Fruit fly (Drosophila melanogaster): ENCODE measurements around the gene shams.

The shams gene

dm6 chr3R:25074558-25074964, at the start of gene shams, which contains the start of gene CG11920:
TSS of gene shams (minus strand) at chr3R:25074607.
TSS of gene CG11920 (plus strand) at chr3R:25074877.
- TF ChIP-seq cic (GFP tag; optimal IDR thresholded peaks at IDR 0.05) (no peak), CG14711 (tag; optimal IDR thresholded peaks at IDR 0.05) (peak; percentile 59), pad (GFP tag; optimal IDR thresholded peaks at IDR 0.05) (no peak), CG5204 (GFP tag; optimal IDR thresholded peaks at IDR 0.05) (no peak), cnc (optimal IDR thresholded peaks at IDR 0.05) (no peak), tj (GFP tag; optimal IDR thresholded peaks at IDR 0.05) (no peak), CG7101 (tag; optimal IDR thresholded peaks at IDR 0.05) (peak; percentile 59), toe (GFP tag; optimal IDR thresholded peaks at IDR 0.05) (peak; percentile 30), ovo (GFP tag; optimal IDR thresholded peaks at IDR 0.05) (no peak), Mnt (GFP tag; optimal IDR thresholded peaks at IDR 0.05) (peak; percentile 96), CG7045 (GFP tag; optimal IDR thresholded peaks at IDR 0.05) (no peak), kay (GFP tag; ENCODE audit: borderline replicate concordance) (no peak), Clk (GFP tag; optimal IDR thresholded peaks at IDR 0.05) (no peak), Hr96 (GFP tag; optimal IDR thresholded peaks at IDR 0.05) (no peak), CG11617 (GFP tag; optimal IDR thresholded peaks at IDR 0.05) (peak; percentile 12), CG1620 (GFP tag; optimal IDR thresholded peaks at IDR 0.05) (no peak), CG12768 (GFP tag; optimal IDR thresholded peaks at IDR 0.05) (peak; percentile 9)

dm6 chr3R:25123262-25123661, 48.9 kb upstream of the shams start, which contains the start of gene vig2:
TSS of gene vig2 (plus strand) at chr3R:25123373.
- peak; percentile 48 for TF ChIP-seq Hr96 (GFP tag; optimal IDR thresholded peaks at IDR 0.05)
- peak; percentile 47 for TF ChIP-seq CG7101 (tag; optimal IDR thresholded peaks at IDR 0.05)
- peak; percentile 14 for TF ChIP-seq bab1 (GFP tag; optimal IDR thresholded peaks at IDR 0.05)
- peak; percentile 7 for TF ChIP-seq tj (GFP tag; optimal IDR thresholded peaks at IDR 0.05)
- TF ChIP-seq CG1620 (GFP tag; optimal IDR thresholded peaks at IDR 0.05), result peak; percentile 62
- TF ChIP-seq pad (GFP tag; optimal IDR thresholded peaks at IDR 0.05), result peak; percentile 32
- peak; percentile 61 for TF ChIP-seq CG11617 (GFP tag; optimal IDR thresholded peaks at IDR 0.05)
- TF ChIP-seq CG33017 (tag; optimal IDR thresholded peaks at IDR 0.05), result peak; percentile 4
- peak; percentile 37 for TF ChIP-seq ovo (GFP tag; optimal IDR thresholded peaks at IDR 0.05)
- TF ChIP-seq Mnt (GFP tag; optimal IDR thresholded peaks at IDR 0.05), result peak; percentile 32
- TF ChIP-seq CG7045 (GFP tag; optimal IDR thresholded peaks at IDR 0.05), result peak; percentile 61
- TF ChIP-seq CG5204 (GFP tag; optimal IDR thresholded peaks at IDR 0.05), result peak; percentile 33
- peak; percentile 36 for TF ChIP-seq Crg-1 (GFP tag; optimal IDR thresholded peaks at IDR 0.05)
- peak; percentile 31 for TF ChIP-seq CG12768 (GFP tag; optimal IDR thresholded peaks at IDR 0.05)

dm6 chr3R:25122736-25123211, 48.4 kb upstream of the shams start, which contains the start of the genes CG31510 and TTLL5:
TSS of gene CG31510 (minus strand) at chr3R:25122920.
TSS of gene TTLL5 (minus strand) at chr3R:25122920.
- no peak for TF ChIP-seq kay (GFP tag; ENCODE audit: borderline replicate concordance)
- TF ChIP-seq Hr96 (GFP tag; optimal IDR thresholded peaks at IDR 0.05), result no peak
- TF ChIP-seq CG33017 (tag; optimal IDR thresholded peaks at IDR 0.05), result no peak
- TF ChIP-seq cic (GFP tag; optimal IDR thresholded peaks at IDR 0.05), result no peak
- peak; percentile 37 for TF ChIP-seq bab1 (GFP tag; optimal IDR thresholded peaks at IDR 0.05)

- TF ChIP-seq kay (GFP tag; ENCODE audit: borderline replicate concordance) (no peak), CG7101 (tag; optimal IDR thresholded peaks at IDR 0.05) (no peak), CG5204 (GFP tag; optimal IDR thresholded peaks at IDR 0.05) (no peak), CG14711 (tag; optimal IDR thresholded peaks at IDR 0.05) (no peak), Mnt (GFP tag; optimal IDR thresholded peaks at IDR 0.05) (no peak), cnc (optimal IDR thresholded peaks at IDR 0.05) (no peak), toe (GFP tag; optimal IDR thresholded peaks at IDR 0.05) (no peak), CG33017 (tag; optimal IDR thresholded peaks at IDR 0.05) (no peak), CG7045 (GFP tag; optimal IDR thresholded peaks at IDR 0.05) (no peak), Crg-1 (GFP tag; optimal IDR thresholded peaks at IDR 0.05) (no peak), CG12768 (GFP tag; optimal IDR thresholded peaks at IDR 0.05) (no peak), tj (GFP tag; optimal IDR thresholded peaks at IDR 0.05) (no peak)
Measured at dm6 chr3R:25112466-25112939, 38.1 kb upstream of the shams start, which contains the start of gene Nepl16. TSS of gene Nepl16 (minus strand) at chr3R:25112516.

dm6 chr3R:25108932-25109331, 34.5 kb upstream of the shams start, which contains the start of gene CG34027:
TSS of gene CG34027 (minus strand) at chr3R:25109032.
- no peak for TF ChIP-seq CG11617 (GFP tag; optimal IDR thresholded peaks at IDR 0.05)
- TF ChIP-seq CG7101 (tag; optimal IDR thresholded peaks at IDR 0.05), result no peak
- TF ChIP-seq ovo (GFP tag; optimal IDR thresholded peaks at IDR 0.05), result no peak
- TF ChIP-seq Mnt (GFP tag; optimal IDR thresholded peaks at IDR 0.05), result no peak
- TF ChIP-seq toe (GFP tag; optimal IDR thresholded peaks at IDR 0.05), result no peak
- no peak for TF ChIP-seq CG7045 (GFP tag; optimal IDR thresholded peaks at IDR 0.05)
- no peak for TF ChIP-seq CG12768 (GFP tag; optimal IDR thresholded peaks at IDR 0.05)
- no peak for TF ChIP-seq kay (GFP tag; ENCODE audit: borderline replicate concordance)
- no peak for TF ChIP-seq tj (GFP tag; optimal IDR thresholded peaks at IDR 0.05)
- no peak for TF ChIP-seq CG14711 (tag; optimal IDR thresholded peaks at IDR 0.05)
- no peak for TF ChIP-seq Clk (GFP tag; optimal IDR thresholded peaks at IDR 0.05)
- TF ChIP-seq Hr96 (GFP tag; optimal IDR thresholded peaks at IDR 0.05), result no peak
- no peak for TF ChIP-seq Crg-1 (GFP tag; optimal IDR thresholded peaks at IDR 0.05)
- no peak for TF ChIP-seq cic (GFP tag; optimal IDR thresholded peaks at IDR 0.05)
- no peak for TF ChIP-seq CG33017 (tag; optimal IDR thresholded peaks at IDR 0.05)

DNA sequence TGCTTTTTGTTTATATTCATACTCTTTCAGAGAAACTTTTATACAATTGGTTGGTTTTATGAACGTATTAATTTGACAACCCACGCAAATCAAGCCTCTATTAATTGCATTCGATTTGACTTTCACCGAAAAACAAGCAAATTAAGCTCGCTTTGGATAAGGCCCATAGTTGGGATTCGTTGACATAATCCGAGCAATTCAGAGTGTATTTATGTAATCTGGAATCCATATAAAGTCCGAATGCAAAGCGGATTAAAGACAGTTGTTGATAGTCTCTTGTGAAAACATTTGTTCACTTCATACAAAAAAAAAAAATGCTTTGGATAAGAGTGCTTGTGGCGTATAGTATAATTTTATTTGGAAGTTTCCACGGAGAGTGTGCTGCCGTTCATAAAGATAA, 27.8 kb upstream of the shams start, which contains the start of gene CG45095:
TSS of gene CG45095 (plus strand) at position 301 of the 400 bp plus-strand sequence.
- no peak for TF ChIP-seq Crg-1 (GFP tag; optimal IDR thresholded peaks at IDR 0.05)
- TF ChIP-seq cnc (optimal IDR thresholded peaks at IDR 0.05), result no peak
- no peak for TF ChIP-seq CG12768 (GFP tag; optimal IDR thresholded peaks at IDR 0.05)
- no peak for TF ChIP-seq toe (GFP tag; optimal IDR thresholded peaks at IDR 0.05)
- no peak for TF ChIP-seq pad (GFP tag; optimal IDR thresholded peaks at IDR 0.05)
- no peak for TF ChIP-seq Mnt (GFP tag; optimal IDR thresholded peaks at IDR 0.05)
- TF ChIP-seq CG1620 (GFP tag; optimal IDR thresholded peaks at IDR 0.05), result no peak

All from whole organism, adult.